Fruit fly (Drosophila melanogaster) S2 (cell line): Measurements from ENCODE around the gene HLH3B.

Experiments used
- CG8478 ChIP-seq: fragments of >200 bp; optimal IDR thresholded peaks from 2 replicates; lab custom pipeline; 2018
- CTCF ChIP-seq, 2 experiments: fragments of >200 bp; optimal IDR thresholded peaks; 2 replicates each; lab custom pipeline; 2018

dm6 chrX:2686930-2687329 is 5.4 kb upstream of the HLH3B start:
- TF ChIP-seq CTCF (optimal IDR thresholded peaks at IDR 0.05; lab: Kevin White, UChicago) (no peak), CG8478 (lab: Kevin White, UChicago) (no peak)
